Worm (Caenorhabditis elegans) whole organism, L3 larva: Measurements from ENCODE around the gene str-225.

ENCODE experiments used
- R02D3.7 ChIP-seq: fragments of 150-350 bp; optimal IDR thresholded peaks from 2 replicates; lab custom pipeline; 2014; ENCODE audit warnings: missing biosample characterization, missing genetic modification characterization
- ama-1 ChIP-seq: fragments of 150-350 bp; optimal IDR thresholded peaks from 2 replicates; lab custom pipeline; 2018
- egl-27 ChIP-seq: sonication (generic microtip); optimal IDR thresholded peaks from 4 replicates; lab custom pipeline; 2017; ENCODE audit warnings: missing biosample characterization, missing genetic modification reagents, missing genetic modification characterization
- fkh-10 ChIP-seq: sonication (generic microtip); optimal IDR thresholded peaks from 2 replicates; lab custom pipeline; 2017; ENCODE audit warnings: missing biosample characterization, missing genetic modification reagents, missing genetic modification characterization
- nhr-12 ChIP-seq: fragments of 150-350 bp; optimal IDR thresholded peaks from 2 replicates; lab custom pipeline; 2014; ENCODE audit warnings: missing biosample characterization, missing genetic modification characterization
- nhr-43 ChIP-seq: sonication (generic microtip); optimal IDR thresholded peaks from 2 replicates; lab custom pipeline; 2016; ENCODE audit warnings: mild to moderate bottlenecking, missing genetic modification characterization, missing compliant biosample characterization; ENCODE audit not compliant: poor library complexity, severe bottlenecking
- pha-4 ChIP-seq: fragments of 150-350 bp; optimal IDR thresholded peaks from 2 replicates; lab custom pipeline; 2014; ENCODE audit warnings: missing biosample characterization, missing genetic modification reagents, missing genetic modification characterization
- pqm-1 ChIP-seq: fragments of 150-350 bp; optimal IDR thresholded peaks from 2 replicates; lab custom pipeline; 2017; ENCODE audit warnings: missing biosample characterization, missing genetic modification characterization, inconsistent platforms
- sea-2 ChIP-seq: fragments of 150-350 bp; sonication (generic microtip); optimal IDR thresholded peaks from 4 replicates; lab custom pipeline; 2014; ENCODE audit warnings: missing biosample characterization, missing genetic modification reagents, missing genetic modification characterization
- snpc-4 ChIP-seq: fragments of 150-350 bp; optimal IDR thresholded peaks from 2 replicates; lab custom pipeline; 2014; ENCODE audit warnings: missing biosample characterization, missing genetic modification characterization
- unc-39 ChIP-seq: sonication (generic microtip); optimal IDR thresholded peaks from 4 replicates; lab custom pipeline; 2017; ENCODE audit warnings: missing biosample characterization, missing genetic modification characterization

- TF ChIP-seq egl-27 (tag; lab: Kevin White, UChicago) (no peak), ama-1 (lab: Kevin White, UChicago) (no peak), R02D3.7 (tag; lab: Kevin White, UChicago) (no peak), sea-2 (GFP tag; lab: Kevin White, UChicago) (no peak), pqm-1 (tag; lab: Kevin White, UChicago) (no peak), snpc-4 (tag; lab: Kevin White, UChicago) (no peak), nhr-43 (tag; lab: Kevin White, UChicago) (no peak), pha-4 (tag; lab: Kevin White, UChicago) (no peak), nhr-12 (no peak), fkh-10 (GFP tag; lab: Kevin White, UChicago) (no peak), unc-39 (tag; lab: Kevin White, UChicago) (no peak)
Measured at ce11 chrV:3541117-3541516, 33.5 kb downstream of the str-225 start, which contains the start of gene srbc-67.
